Worm (Caenorhabditis elegans): ENCODE results near the gene ngn-1.

DNA sequence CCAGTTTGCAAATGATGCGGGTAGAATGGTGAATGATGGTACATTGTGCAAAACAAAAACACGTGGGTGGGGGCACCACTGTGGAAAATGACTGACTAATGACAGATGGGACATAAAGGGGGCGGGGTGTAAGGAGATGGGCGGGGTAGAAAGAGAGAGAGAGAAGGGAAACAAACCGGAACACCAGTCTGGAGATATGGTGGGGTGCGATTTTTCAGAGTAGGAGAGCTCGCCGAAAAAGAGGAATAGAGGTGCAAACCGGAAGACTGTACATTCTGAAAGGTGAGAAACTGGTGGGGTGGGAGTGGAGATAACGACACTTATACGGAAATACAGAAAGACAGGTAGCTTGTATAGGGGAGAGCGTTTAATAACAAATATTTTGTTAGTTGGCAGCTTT is at the start of gene ngn-1:
- TF ChIP-seq unc-62 (GFP tag; optimal IDR thresholded peaks at IDR 0.05), result no peak
- TF ChIP-seq pha-4 (tag; optimal IDR thresholded peaks at IDR 0.05), result no peak
- TF ChIP-seq mep-1 (tag; optimal IDR thresholded peaks at IDR 0.05), result no peak
- no peak for TF ChIP-seq ztf-11 (tag; optimal IDR thresholded peaks at IDR 0.05)
- TF ChIP-seq blmp-1 (tag; optimal IDR thresholded peaks at IDR 0.05), result no peak
- TF ChIP-seq nhr-237 (tag; optimal IDR thresholded peaks at IDR 0.05), result no peak
- TF ChIP-seq snpc-4 (tag; optimal IDR thresholded peaks at IDR 0.05), result no peak
- no peak for TF ChIP-seq nhr-12 (tag; optimal IDR thresholded peaks at IDR 0.05)
- TF ChIP-seq M03D4.4 (tag; optimal IDR thresholded peaks at IDR 0.05), result no peak
- no peak for TF ChIP-seq lsy-2 (tag; optimal IDR thresholded peaks at IDR 0.05)
- TF ChIP-seq unc-39 (tag; optimal IDR thresholded peaks at IDR 0.05), result no peak
- no peak for TF ChIP-seq nhr-76 (tag; optimal IDR thresholded peaks at IDR 0.05)
